Worm (Caenorhabditis elegans) whole organism, late embryonic: ENCODE measurements around the gene C09G5.7.

Experiments
- C08G9.2 ChIP-seq: sonication (generic microtip); optimal IDR thresholded peaks from 2 replicates; lab custom pipeline; 2016; ENCODE audit warnings: mild to moderate bottlenecking, missing genetic modification characterization, moderate library complexity, missing compliant biosample characterization
- C38D4.7 ChIP-seq: fragments of 200-800 bp; sonication (Bioruptor generic); optimal IDR thresholded peaks from 2 replicates; lab custom pipeline; 2018; ENCODE audit warnings: mild to moderate bottlenecking, missing genetic modification characterization, moderate library complexity, missing compliant biosample characterization
- K09A11.1 ChIP-seq: sonication (generic microtip); optimal IDR thresholded peaks from 2 replicates; lab custom pipeline; 2017; ENCODE audit warnings: antibody characterized with exemption, mild to moderate bottlenecking, missing genetic modification characterization, missing compliant biosample characterization; ENCODE audit not compliant: insufficient read depth
- T23F11.4 ChIP-seq: fragments of 200-800 bp; sonication (Bioruptor generic); optimal IDR thresholded peaks from 2 replicates; lab custom pipeline; 2018; ENCODE audit warnings: mild to moderate bottlenecking, missing genetic modification characterization, missing compliant biosample characterization
- Y22D7AL.16 ChIP-seq: sonication (generic microtip); optimal IDR thresholded peaks from 2 replicates; lab custom pipeline; 2016; ENCODE audit warnings: missing genetic modification characterization, missing compliant biosample characterization
- ama-1 ChIP-seq: fragments of 150-350 bp; optimal IDR thresholded peaks from 2 replicates; lab custom pipeline; 2014
- ceh-19 ChIP-seq: fragments of 200-800 bp; sonication (Bioruptor generic); optimal IDR thresholded peaks from 2 replicates; lab custom pipeline; 2018; ENCODE audit warnings: mild to moderate bottlenecking, missing genetic modification characterization, missing compliant biosample characterization
- ceh-2 ChIP-seq: sonication (generic microtip); optimal IDR thresholded peaks from 2 replicates; lab custom pipeline; 2016; ENCODE audit warnings: missing genotype, missing genetic modification characterization, missing compliant biosample characterization
- ceh-24 ChIP-seq: sonication (generic microtip); optimal IDR thresholded peaks from 2 replicates; lab custom pipeline; 2016; ENCODE audit warnings: mild to moderate bottlenecking, missing genetic modification characterization, missing compliant biosample characterization
- ceh-30 ChIP-seq: fragments of 150-350 bp; optimal IDR thresholded peaks from 2 replicates; lab custom pipeline; 2014; ENCODE audit warnings: missing biosample characterization, missing genetic modification characterization
- ceh-31 ChIP-seq: sonication (generic microtip); optimal IDR thresholded peaks from 2 replicates; lab custom pipeline; 2016; ENCODE audit warnings: missing genetic modification characterization, missing compliant biosample characterization
- ceh-34 ChIP-seq: sonication (generic microtip); optimal IDR thresholded peaks from 2 replicates; lab custom pipeline; 2016; ENCODE audit warnings: mild to moderate bottlenecking, missing genetic modification characterization, missing compliant biosample characterization
- ceh-9 ChIP-seq: sonication (generic microtip); optimal IDR thresholded peaks from 2 replicates; lab custom pipeline; 2016; ENCODE audit warnings: mild to moderate bottlenecking, missing genetic modification characterization, inconsistent platforms, missing compliant biosample characterization
- che-1 ChIP-seq: sonication (generic microtip); optimal IDR thresholded peaks from 2 replicates; lab custom pipeline; 2016; ENCODE audit warnings: mild to moderate bottlenecking, missing genetic modification characterization, missing compliant biosample characterization
- elt-2 ChIP-seq: sonication (generic microtip); optimal IDR thresholded peaks from 2 replicates; lab custom pipeline; 2016; ENCODE audit warnings: missing genetic modification reagents, missing genetic modification characterization, missing compliant biosample characterization
- ets-4 ChIP-seq: sonication (generic microtip); optimal IDR thresholded peaks from 2 replicates; lab custom pipeline; 2016; ENCODE audit warnings: missing genetic modification characterization, missing compliant biosample characterization
- eyg-1 ChIP-seq: sonication (generic microtip); optimal IDR thresholded peaks from 2 replicates; lab custom pipeline; 2016; ENCODE audit warnings: missing genotype, missing genetic modification characterization, missing compliant biosample characterization
- fax-1 ChIP-seq: sonication (generic microtip); optimal IDR thresholded peaks from 2 replicates; lab custom pipeline; 2016; ENCODE audit warnings: missing genotype, missing genetic modification characterization, missing compliant biosample characterization
- hlh-15 ChIP-seq: sonication (generic microtip); optimal IDR thresholded peaks from 2 replicates; lab custom pipeline; 2016; ENCODE audit warnings: missing genetic modification characterization, missing compliant biosample characterization
- hlh-8 ChIP-seq: sonication (generic microtip); optimal IDR thresholded peaks from 2 replicates; lab custom pipeline; 2016; ENCODE audit warnings: missing genotype, missing genetic modification characterization, missing compliant biosample characterization
- madf-2 ChIP-seq: sonication (generic microtip); optimal IDR thresholded peaks from 2 replicates; lab custom pipeline; 2017; ENCODE audit warnings: missing genetic modification characterization, missing compliant biosample characterization
- mec-3 ChIP-seq: sonication (generic microtip); optimal IDR thresholded peaks from 2 replicates; lab custom pipeline; 2016; ENCODE audit warnings: borderline replicate concordance, missing genetic modification characterization, missing compliant biosample characterization
- odd-2 ChIP-seq: sonication (generic microtip); optimal IDR thresholded peaks from 2 replicates; lab custom pipeline; 2017; ENCODE audit warnings: antibody characterized with exemption, mild to moderate bottlenecking, missing genetic modification characterization, missing compliant biosample characterization
- pha-2 ChIP-seq: sonication (generic microtip); optimal IDR thresholded peaks from 2 replicates; lab custom pipeline; 2017; ENCODE audit warnings: mild to moderate bottlenecking, missing genetic modification characterization, missing compliant biosample characterization
- pha-4 ChIP-seq: fragments of 150-350 bp; optimal IDR thresholded peaks from 2 replicates; lab custom pipeline; 2018; ENCODE audit warnings: missing biosample characterization, missing genetic modification reagents, missing genetic modification characterization
- pros-1 ChIP-seq: fragments of 150-350 bp; optimal IDR thresholded peaks from 2 replicates; lab custom pipeline; 2014; ENCODE audit warnings: missing biosample characterization, missing genetic modification reagents, missing genetic modification characterization
- rnt-1 ChIP-seq: sonication (generic microtip); optimal IDR thresholded peaks from 2 replicates; lab custom pipeline; 2016; ENCODE audit warnings: missing genetic modification characterization, missing compliant biosample characterization
- tbx-2 ChIP-seq: sonication (generic microtip); optimal IDR thresholded peaks from 2 replicates; lab custom pipeline; 2016; ENCODE audit warnings: missing genetic modification characterization, missing compliant biosample characterization
- tbx-7 ChIP-seq: sonication (generic microtip); optimal IDR thresholded peaks from 2 replicates; lab custom pipeline; 2016; ENCODE audit warnings: missing genotype, missing genetic modification characterization, missing compliant biosample characterization
- unc-3 ChIP-seq, 2 experiments: fragments of 200-800 bp in 1 of 2; sonication (Bioruptor generic) in 1 of 2; sonication (generic microtip) in 1 of 2; conservative IDR thresholded peaks in 1 of 2; optimal IDR thresholded peaks in 1 of 2; 2 replicates each; pipeline versions ENCODE4 v1.3.6 to Lab custom; 2016 to 2022; ENCODE audit warnings: missing compliant biosample characterization in 2 of 2, missing genetic modification characterization in 2 of 2, missing genetic modification reagents in 1 of 2
- unc-42 ChIP-seq: sonication (generic microtip); optimal IDR thresholded peaks from 2 replicates; lab custom pipeline; 2016; ENCODE audit warnings: missing genotype, missing genetic modification characterization, missing compliant biosample characterization
- unc-55 ChIP-seq: sonication (generic microtip); optimal IDR thresholded peaks from 2 replicates; lab custom pipeline; 2017; ENCODE audit warnings: missing biosample characterization, missing genetic modification reagents, missing genetic modification characterization
- unc-86 ChIP-seq: sonication (generic microtip); optimal IDR thresholded peaks from 2 replicates; lab custom pipeline; 2016; ENCODE audit warnings: missing genetic modification characterization, missing compliant biosample characterization

The C09G5.7 gene

ce11 chrII:10714262-10714933, at the start of gene C09G5.7, which contains the start of gene dph-2:
C09G5.7 (plus strand) TSS chrII:10714883.
dph-2 (minus strand) TSS chrII:10714297.
- TF ChIP-seq unc-42 (tag; lab: Kevin White, UChicago): peak; percentile 32
- peak; percentile 65 for TF ChIP-seq C08G9.2 (tag; lab: Kevin White, UChicago)
- peak; percentile 46 for TF ChIP-seq ets-4 (tag; lab: Kevin White, UChicago)
- peak; percentile 63 for TF ChIP-seq ceh-31 (tag; lab: Kevin White, UChicago)
- TF ChIP-seq tbx-2 (tag; lab: Kevin White, UChicago): peak; percentile 19
- TF ChIP-seq mec-3 (tag; lab: Kevin White, UChicago): no peak
- TF ChIP-seq tbx-7 (tag; lab: Kevin White, UChicago): peak; percentile 26
- TF ChIP-seq ceh-2 (tag; lab: Kevin White, UChicago): peak; percentile 67
- no peak for TF ChIP-seq T23F11.4 (GFP tag; lab: Kevin White, UChicago)
- peak; percentile 10 for TF ChIP-seq hlh-8
- no peak for TF ChIP-seq unc-86 (tag; lab: Kevin White, UChicago)

ce11 chrII:10665031-10665430, 49.7 kb upstream of the C09G5.7 start, which contains the start of gene D2089.3:
D2089.3 (minus strand) TSS chrII:10665131.
- TF ChIP-seq madf-2 (tag; lab: Kevin White, UChicago) (no peak), elt-2 (tag; lab: Kevin White, UChicago) (no peak)

- TF ChIP-seq rnt-1 (tag; lab: Kevin White, UChicago) (no peak), unc-55 (no peak), unc-42 (tag; lab: Kevin White, UChicago) (no peak), odd-2 (tag; lab: Kevin White, UChicago) (no peak), ceh-30 (tag; lab: Kevin White, UChicago) (no peak), unc-86 (tag; lab: Kevin White, UChicago) (no peak), K09A11.1 (tag; lab: Kevin White, UChicago) (no peak)
These were observed 39.4 kb upstream of the C09G5.7 start, which contains the start of gene ptb-1 for ce11 chrII:10675302-10675701. ptb-1 (plus strand) TSS chrII:10675602.

ce11 chrII:10680130-10680529, 34.6 kb upstream of the C09G5.7 start:
- no peak for TF ChIP-seq unc-3 (GFP tag; conservative IDR thresholded peaks at IDR 0.05; lab: Robert Waterston, UW)
- no peak for TF ChIP-seq unc-3 (tag; optimal IDR thresholded peaks at IDR 0.05; lab: Kevin White, UChicago)
- TF ChIP-seq C08G9.2 (tag; lab: Kevin White, UChicago): no peak
- no peak for TF ChIP-seq ceh-19
- TF ChIP-seq tbx-7 (tag; lab: Kevin White, UChicago): no peak
- no peak for TF ChIP-seq C38D4.7
- no peak for TF ChIP-seq elt-2 (tag; lab: Kevin White, UChicago)
- TF ChIP-seq che-1 (tag; lab: Kevin White, UChicago): no peak
- TF ChIP-seq pha-4 (tag; lab: Kevin White, UChicago): no peak
- TF ChIP-seq eyg-1 (tag; lab: Kevin White, UChicago): no peak
- TF ChIP-seq T23F11.4 (GFP tag; lab: Kevin White, UChicago): no peak
- TF ChIP-seq ama-1: no peak
- TF ChIP-seq pha-2 (tag; lab: Kevin White, UChicago): no peak
- no peak for TF ChIP-seq Y22D7AL.16 (tag; lab: Kevin White, UChicago)
- no peak for TF ChIP-seq fax-1 (tag; lab: Kevin White, UChicago)
- no peak for TF ChIP-seq ceh-24 (tag; lab: Kevin White, UChicago)
- no peak for TF ChIP-seq ceh-34
- no peak for TF ChIP-seq hlh-15 (tag; lab: Kevin White, UChicago)
- no peak for TF ChIP-seq ceh-2 (tag; lab: Kevin White, UChicago)
- no peak for TF ChIP-seq ceh-9 (tag; lab: Kevin White, UChicago)

ce11 chrII:10680614-10681013, 34.1 kb upstream of the C09G5.7 start:
- TF ChIP-seq ceh-19 (no peak), unc-55 (no peak), pros-1 (tag; lab: Kevin White, UChicago) (no peak)
- TF ChIP-seq, all 69 proteins: peak for 0
